Fruit fly (Drosophila melanogaster): ENCODE measurements around the gene CG44257.

Gene CG44257

DNA sequence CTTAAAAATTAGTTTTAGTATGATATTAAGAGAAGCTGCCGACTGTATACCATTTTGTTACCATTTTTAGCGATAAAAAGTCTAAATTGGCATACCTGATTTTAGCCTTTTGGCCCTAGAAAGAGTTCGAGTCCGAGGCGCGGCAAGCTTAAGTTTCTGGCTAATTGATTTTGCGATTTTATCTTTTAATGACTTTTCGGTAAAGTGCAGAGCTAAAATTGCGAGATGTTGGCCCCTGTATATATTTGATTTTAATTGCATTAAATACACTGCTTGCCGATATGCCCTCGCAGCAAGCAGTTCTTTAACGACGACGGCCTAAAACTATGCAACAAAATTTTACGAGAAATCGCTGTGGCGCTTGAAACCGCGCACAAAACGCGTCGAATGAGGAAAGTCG, 33.5 kb upstream of the CG44257 start:
- TF ChIP-seq Hr78 (GFP tag; optimal IDR thresholded peaks at IDR 0.05) (no peak), Abd-B (GFP tag; optimal IDR thresholded peaks at IDR 0.05) (no peak), pan (optimal IDR thresholded peaks at IDR 0.05) (no peak), jim (GFP tag; optimal IDR thresholded peaks at IDR 0.05) (no peak), Mio (GFP tag; optimal IDR thresholded peaks at IDR 0.05) (no peak), rgr (GFP tag; optimal IDR thresholded peaks at IDR 0.05) (peak; percentile 15), Myc (optimal IDR thresholded peaks at IDR 0.05) (peak; percentile 84), Vsx2 (GFP tag; optimal IDR thresholded peaks at IDR 0.05; ENCODE audit: partially characterized antibody) (no peak), tai (GFP tag; optimal IDR thresholded peaks at IDR 0.05) (no peak), foxo (GFP tag; optimal IDR thresholded peaks at IDR 0.05) (peak in 1 of 2 experiments; percentile 13)

DNA sequence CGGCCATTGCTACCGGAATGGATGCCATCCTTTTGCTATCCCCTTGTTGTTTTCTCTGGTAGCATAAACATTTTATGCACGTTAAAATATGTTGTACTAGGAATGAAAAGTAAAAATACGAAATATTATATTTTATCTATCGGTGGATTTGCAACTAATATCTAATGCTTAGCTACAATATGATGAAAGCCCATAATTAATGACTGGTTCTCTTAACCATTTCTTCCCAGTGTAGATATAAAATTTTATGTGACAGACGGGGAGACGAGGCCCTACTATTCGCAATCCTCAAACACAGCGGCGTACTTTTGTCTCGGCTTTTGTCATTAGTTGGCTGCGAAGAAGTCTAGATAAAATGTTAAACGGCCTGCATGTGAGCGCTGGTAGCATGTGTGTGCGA, 28.1 kb upstream of the CG44257 start:
- no peak for TF ChIP-seq Mio (GFP tag; optimal IDR thresholded peaks at IDR 0.05)
- TF ChIP-seq OdsH (GFP tag; optimal IDR thresholded peaks at IDR 0.05): no peak
- TF ChIP-seq GATAd (GFP tag; optimal IDR thresholded peaks at IDR 0.05): no peak
- TF ChIP-seq Dfd (GFP tag; optimal IDR thresholded peaks at IDR 0.05): no peak
- TF ChIP-seq h (GFP tag; optimal IDR thresholded peaks at IDR 0.05): no peak
- TF ChIP-seq CrebA (GFP tag; optimal IDR thresholded peaks at IDR 0.05; ENCODE audit: borderline replicate concordance): no peak
- TF ChIP-seq lola (GFP tag; optimal IDR thresholded peaks at IDR 0.05): no peak
- no peak for TF ChIP-seq Sp1 (GFP tag; optimal IDR thresholded peaks at IDR 0.05)
- TF ChIP-seq Dif (GFP tag; optimal IDR thresholded peaks at IDR 0.05; ENCODE audit: partially characterized antibody): no peak
- TF ChIP-seq Jra (GFP tag; optimal IDR thresholded peaks at IDR 0.05): no peak
- TF ChIP-seq sage (GFP tag; optimal IDR thresholded peaks at IDR 0.05): no peak

DNA sequence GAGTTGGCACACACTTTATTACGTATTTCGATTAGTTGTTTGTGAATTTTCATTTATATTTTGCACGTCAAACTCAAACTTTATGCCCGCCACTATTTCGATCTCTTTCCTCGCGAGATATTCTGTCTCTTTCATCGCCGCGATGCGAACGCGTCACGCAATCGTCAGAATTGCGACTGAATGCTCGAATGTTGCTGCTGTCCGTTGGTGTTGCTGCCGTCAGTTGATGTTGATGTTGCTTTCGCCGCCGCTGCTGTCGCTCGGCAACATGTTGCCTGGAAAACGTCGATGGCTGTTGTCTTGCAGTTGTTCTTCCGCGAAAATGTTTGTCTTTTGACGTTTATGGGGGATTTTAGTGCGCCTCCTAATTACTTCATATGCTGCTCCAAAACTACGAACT, 17.4 kb upstream of the CG44257 start:
- TF ChIP-seq Mio (GFP tag; optimal IDR thresholded peaks at IDR 0.05): no peak
- TF ChIP-seq HLH106 (tag; optimal IDR thresholded peaks at IDR 0.05): no peak
- no peak for TF ChIP-seq Abd-B (GFP tag; optimal IDR thresholded peaks at IDR 0.05)
- TF ChIP-seq foxo (GFP tag; optimal IDR thresholded peaks at IDR 0.05): no peak
- TF ChIP-seq dsf (GFP tag; optimal IDR thresholded peaks at IDR 0.05; ENCODE audit: borderline replicate concordance): no peak
- no peak for TF ChIP-seq br (GFP tag; optimal IDR thresholded peaks at IDR 0.05)
- TF ChIP-seq Rel (GFP tag; optimal IDR thresholded peaks at IDR 0.05): no peak
- TF ChIP-seq Rel (tag; optimal IDR thresholded peaks at IDR 0.05): no peak
- TF ChIP-seq pan (optimal IDR thresholded peaks at IDR 0.05): no peak
- TF ChIP-seq psq (GFP tag; optimal IDR thresholded peaks at IDR 0.05): no peak
- TF ChIP-seq CrebA (GFP tag; optimal IDR thresholded peaks at IDR 0.05; ENCODE audit: borderline replicate concordance): no peak
- no peak for TF ChIP-seq Hr83 (GFP tag; optimal IDR thresholded peaks at IDR 0.05; ENCODE audit: poor library complexity, severe bottlenecking)
- TF ChIP-seq N (GFP tag; optimal IDR thresholded peaks at IDR 0.05): no peak
- no peak for TF ChIP-seq usp (GFP tag; optimal IDR thresholded peaks at IDR 0.05)

DNA sequence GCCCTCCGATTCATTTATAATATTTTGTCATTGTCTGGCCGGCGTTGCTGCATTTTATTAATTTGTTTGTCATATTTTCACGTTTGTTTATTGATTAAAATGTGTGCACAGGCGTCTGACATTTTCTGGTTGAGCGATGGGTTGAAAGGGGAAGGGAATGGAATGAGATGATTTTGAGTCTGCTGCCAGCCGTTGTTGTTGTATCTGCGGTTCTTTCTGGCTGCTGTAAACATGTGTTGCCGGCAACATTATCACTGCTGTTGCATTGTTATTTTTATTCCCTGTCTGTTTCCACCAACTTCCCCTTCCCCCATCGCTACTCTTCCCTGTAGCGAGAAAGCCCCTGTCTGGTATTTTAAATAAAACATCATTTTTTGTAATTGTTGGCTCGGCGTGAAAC, 15.8 kb upstream of the CG44257 start:
- TF ChIP-seq CG32264 (GFP tag; optimal IDR thresholded peaks at IDR 0.05) (no peak), tai (GFP tag; optimal IDR thresholded peaks at IDR 0.05) (no peak), Jra (GFP tag; optimal IDR thresholded peaks at IDR 0.05) (no peak), Dif (GFP tag; optimal IDR thresholded peaks at IDR 0.05; ENCODE audit: partially characterized antibody) (no peak), woc (GFP tag; optimal IDR thresholded peaks at IDR 0.05) (no peak), sage (GFP tag; optimal IDR thresholded peaks at IDR 0.05) (no peak), Dfd (GFP tag; optimal IDR thresholded peaks at IDR 0.05) (no peak), Abd-B (GFP tag; optimal IDR thresholded peaks at IDR 0.05) (no peak), Hr78 (GFP tag; optimal IDR thresholded peaks at IDR 0.05) (no peak), jim (GFP tag; optimal IDR thresholded peaks at IDR 0.05) (no peak), fru (GFP tag; optimal IDR thresholded peaks at IDR 0.05) (no peak), br (GFP tag; optimal IDR thresholded peaks at IDR 0.05) (no peak), Myc (optimal IDR thresholded peaks at IDR 0.05) (no peak), OdsH (GFP tag; optimal IDR thresholded peaks at IDR 0.05) (no peak)

DNA sequence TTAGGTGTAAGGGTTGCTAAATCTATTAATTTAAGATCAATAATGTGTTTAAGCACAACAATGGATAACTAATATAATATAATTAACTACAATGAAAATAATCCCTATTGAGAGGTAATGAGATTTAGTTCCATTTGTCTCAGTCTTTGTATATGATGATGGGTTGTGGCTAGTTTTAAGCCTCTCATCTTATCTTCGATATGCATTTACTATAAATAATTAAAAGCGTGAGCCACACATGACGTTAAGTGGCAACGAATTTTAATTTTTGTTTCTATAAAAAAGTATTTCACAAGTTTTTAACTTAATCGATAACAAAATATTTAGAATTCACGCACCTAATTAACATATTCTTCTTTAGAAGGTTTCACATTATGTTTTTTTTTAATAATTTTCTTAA, 13.8 kb upstream of the CG44257 start:
- TF ChIP-seq Mio (GFP tag; optimal IDR thresholded peaks at IDR 0.05) (no peak), sage (GFP tag; optimal IDR thresholded peaks at IDR 0.05) (no peak), CrebA (GFP tag; optimal IDR thresholded peaks at IDR 0.05; ENCODE audit: borderline replicate concordance) (no peak), foxo (GFP tag; optimal IDR thresholded peaks at IDR 0.05) (no peak), psq (GFP tag; optimal IDR thresholded peaks at IDR 0.05) (no peak), pan (optimal IDR thresholded peaks at IDR 0.05) (no peak)
